Worm (Caenorhabditis elegans) whole organism, L4 larva: ENCODE results near the gene set-31.

Experiments
- D1046.2 ChIP-seq: fragments of 200-800 bp; sonication (Bioruptor generic); IDR thresholded peaks from 2 replicates; pipeline ENCODE4 v1.3.6; 2022; ENCODE audit warnings: missing genetic modification characterization, missing compliant biosample characterization
- F26F4.8 ChIP-seq: fragments of 200-800 bp; sonication (Bioruptor generic); conservative IDR thresholded peaks from 2 replicates; pipeline ENCODE4 v1.3.6; 2022; ENCODE audit warnings: missing genetic modification characterization, missing compliant biosample characterization
- F37D6.2 ChIP-seq: sonication (generic microtip); optimal IDR thresholded peaks from 2 replicates; lab custom pipeline; 2016; ENCODE audit warnings: mild to moderate bottlenecking, missing genetic modification characterization, missing compliant biosample characterization
- T20F7.1 ChIP-seq: fragments of 200-800 bp; sonication (Bioruptor generic); optimal IDR thresholded peaks from 2 replicates; lab custom pipeline; 2018; ENCODE audit warnings: mild to moderate bottlenecking, missing genetic modification characterization, missing compliant biosample characterization
- Y48G9A.11 ChIP-seq: fragments of 200-800 bp; sonication (Bioruptor generic); IDR thresholded peaks from 2 replicates; pipeline ENCODE4 v1.3.6; 2022; ENCODE audit warnings: missing genetic modification reagents, missing genetic modification characterization, missing compliant biosample characterization
- Y75B8A.6 ChIP-seq: fragments of 200-800 bp; sonication (Bioruptor generic); IDR thresholded peaks from 2 replicates; pipeline ENCODE4 v1.3.6; 2022; ENCODE audit warnings: missing genetic modification reagents, missing genetic modification characterization, missing compliant biosample characterization
- aha-1 ChIP-seq: fragments of 150-350 bp; peaks from one replicate; lab custom pipeline; 2014; ENCODE audit warnings: missing biosample characterization, missing genetic modification characterization
- aly-2 ChIP-seq: sonication (generic microtip); optimal IDR thresholded peaks from 2 replicates; lab custom pipeline; 2018; ENCODE audit warnings: missing biosample characterization, missing genetic modification characterization
- ama-1 ChIP-seq: fragments of 150-350 bp; optimal IDR thresholded peaks from 2 replicates; lab custom pipeline; 2014; ENCODE audit warnings: inconsistent platforms, mixed read lengths
- arid-1 ChIP-seq: fragments of 200-800 bp; sonication (Bioruptor generic); conservative IDR thresholded peaks from 2 replicates; pipeline ENCODE4 v1.3.6; 2022; ENCODE audit warnings: missing genetic modification reagents, missing genetic modification characterization, missing compliant biosample characterization
- ceh-82 ChIP-seq: sonication (generic microtip); optimal IDR thresholded peaks from 2 replicates; lab custom pipeline; 2017; ENCODE audit warnings: missing biosample characterization, missing genetic modification characterization
- dmd-6 ChIP-seq: fragments of 200-800 bp; sonication (Bioruptor generic); IDR thresholded peaks from 2 replicates; pipeline ENCODE4 v1.3.6; 2022; ENCODE audit warnings: missing genetic modification reagents, missing genetic modification characterization, missing compliant biosample characterization
- egl-43 ChIP-seq: fragments of 200-800 bp; sonication (Bioruptor generic); IDR thresholded peaks from 2 replicates; pipeline ENCODE4 v1.3.6; 2022; ENCODE audit warnings: missing genetic modification reagents, missing genetic modification characterization, missing compliant biosample characterization
- fos-1 ChIP-seq: fragments of 150-350 bp; optimal IDR thresholded peaks from 2 replicates; lab custom pipeline; 2014; ENCODE audit warnings: missing biosample characterization, missing genetic modification characterization
- hif-1 ChIP-seq, 2 experiments: sonication (generic microtip); optimal IDR thresholded peaks; 2 replicates each; lab custom pipeline; 2016 to 2017; ENCODE audit warnings: missing compliant biosample characterization in 2 of 2, missing genetic modification characterization in 2 of 2, missing genetic modification reagents in 2 of 2, missing genotype in 2 of 2, mild to moderate bottlenecking in 1 of 2
- hlh-11 ChIP-seq: fragments of 200-800 bp; sonication (Bioruptor generic); optimal IDR thresholded peaks from 2 replicates; lab custom pipeline; 2018; ENCODE audit warnings: mild to moderate bottlenecking, missing genetic modification characterization, missing compliant biosample characterization
- lin-1 ChIP-seq: fragments of 200-800 bp; sonication (Bioruptor generic); IDR thresholded peaks from 2 replicates; pipeline ENCODE4 v1.3.6; 2022; ENCODE audit warnings: missing genetic modification reagents, missing genetic modification characterization, missing compliant biosample characterization
- lin-29 ChIP-seq: fragments of 200-800 bp; sonication (Bioruptor generic); IDR thresholded peaks from 2 replicates; pipeline ENCODE4 v1.3.6; 2022; ENCODE audit warnings: missing genetic modification reagents, missing genetic modification characterization, missing compliant biosample characterization
- lin-38 ChIP-seq: fragments of 200-800 bp; sonication (Bioruptor generic); IDR thresholded peaks from 2 replicates; pipeline ENCODE4 v1.3.6; 2022; ENCODE audit warnings: missing genetic modification reagents, missing genetic modification characterization, missing compliant biosample characterization
- madf-5 ChIP-seq, 2 experiments: fragments of 200-800 bp; sonication (Bioruptor generic); IDR thresholded peaks; 2 replicates each; pipeline ENCODE4 v1.3.6; 2022; ENCODE audit warnings: missing compliant biosample characterization in 2 of 2, missing genetic modification characterization in 2 of 2
- mep-1 ChIP-seq: fragments of 150-350 bp; sonication (generic microtip); optimal IDR thresholded peaks from 3 replicates; lab custom pipeline; 2014; ENCODE audit warnings: missing biosample characterization, missing genetic modification characterization
- mes-2 ChIP-seq: sonication (generic microtip); optimal IDR thresholded peaks from 2 replicates; lab custom pipeline; 2016; ENCODE audit warnings: missing genotype, mild to moderate bottlenecking, missing genetic modification characterization, missing compliant biosample characterization; ENCODE audit not compliant: poor library complexity, severe bottlenecking
- nhr-11 ChIP-seq: fragments of 150-350 bp; optimal IDR thresholded peaks from 2 replicates; lab custom pipeline; 2014; ENCODE audit warnings: missing biosample characterization, missing genetic modification characterization
- nhr-28 ChIP-seq: fragments of 150-350 bp; optimal IDR thresholded peaks from 2 replicates; lab custom pipeline; 2014; ENCODE audit warnings: missing biosample characterization, missing genetic modification characterization
- nhr-42 ChIP-seq: fragments of 200-800 bp; sonication (Bioruptor generic); IDR thresholded peaks from 2 replicates; pipeline ENCODE4 v1.3.6; 2022; ENCODE audit warnings: missing genetic modification characterization, missing compliant biosample characterization
- nhr-6 ChIP-seq: fragments of 150-350 bp; optimal IDR thresholded peaks from 2 replicates; lab custom pipeline; 2014; ENCODE audit warnings: missing biosample characterization, missing genetic modification characterization
- php-3 ChIP-seq: fragments of 200-800 bp; sonication (Bioruptor generic); IDR thresholded peaks from 2 replicates; pipeline ENCODE4 v1.3.6; 2022; ENCODE audit warnings: missing genetic modification reagents, missing genetic modification characterization, missing compliant biosample characterization
- pqm-1 ChIP-seq: sonication (generic microtip); optimal IDR thresholded peaks from 2 replicates; lab custom pipeline; 2017; ENCODE audit warnings: missing biosample characterization, missing genetic modification characterization
- set-16 ChIP-seq: fragments of 200-800 bp; sonication (Bioruptor generic); IDR thresholded peaks from 2 replicates; pipeline ENCODE4 v1.3.6; 2022; ENCODE audit warnings: missing genetic modification reagents, missing genetic modification characterization, missing compliant biosample characterization
- snpc-4 ChIP-seq: fragments of 150-350 bp; optimal IDR thresholded peaks from 2 replicates; lab custom pipeline; 2014; ENCODE audit warnings: missing biosample characterization, missing genetic modification characterization
- tra-1 ChIP-seq: fragments of 200-800 bp; sonication (Bioruptor generic); IDR thresholded peaks from 2 replicates; pipeline ENCODE4 v1.3.6; 2022; ENCODE audit warnings: missing genetic modification reagents, missing genetic modification characterization, missing compliant biosample characterization
- unc-62 ChIP-seq, 3 experiments: fragments of 150-350 bp in 1 of 3; sonication (generic microtip); optimal IDR thresholded peaks in 2 of 3; peaks in 1 of 3; 1 replicate in 1 of 3; 2 replicates in 2 of 3; lab custom pipeline; 2014 to 2017; ENCODE audit warnings: missing biosample characterization in 3 of 3, missing genetic modification characterization in 3 of 3, missing genetic modification reagents in 3 of 3, missing genotype in 1 of 3
- zip-2 ChIP-seq: fragments of 150-350 bp; optimal IDR thresholded peaks from 2 replicates; lab custom pipeline; 2014; ENCODE audit warnings: missing biosample characterization, missing genetic modification characterization
- ztf-11 ChIP-seq: fragments of 150-350 bp; optimal IDR thresholded peaks from 2 replicates; lab custom pipeline; 2014; ENCODE audit warnings: missing biosample characterization, missing genetic modification characterization
- ztf-7 ChIP-seq: fragments of 150-350 bp; optimal IDR thresholded peaks from 2 replicates; lab custom pipeline; 2014; ENCODE audit warnings: missing biosample characterization, missing genetic modification characterization

set-31 gene

DNA sequence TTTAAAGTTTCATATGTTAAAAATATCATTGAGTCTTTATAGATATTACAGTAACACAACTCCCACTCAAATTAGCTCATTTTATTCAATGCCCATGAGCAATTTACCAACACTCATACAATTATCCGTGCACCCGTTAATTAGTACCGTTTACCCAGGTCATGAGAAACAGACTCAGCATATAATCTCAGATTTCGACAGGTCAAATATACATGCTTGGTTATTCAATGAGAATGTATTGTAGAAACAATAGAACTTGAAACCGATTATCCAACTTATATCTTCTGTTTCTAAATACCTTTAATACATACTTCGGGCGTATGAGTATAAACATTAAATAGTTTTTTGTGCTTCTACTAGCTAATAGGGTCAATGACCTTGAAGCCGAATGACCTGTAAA is 18.5 kb downstream of the set-31 start:
- TF ChIP-seq F37D6.2 (tag; lab: Kevin White, UChicago) (no peak), lin-1 (GFP tag; lab: Robert Waterston, UW) (no peak), ceh-82 (no peak), mep-1 (tag; lab: Kevin White, UChicago) (no peak), snpc-4 (tag; lab: Kevin White, UChicago) (no peak), lin-38 (GFP tag; lab: Robert Waterston, UW) (no peak), lin-29 (GFP tag; lab: Robert Waterston, UW) (no peak)

DNA sequence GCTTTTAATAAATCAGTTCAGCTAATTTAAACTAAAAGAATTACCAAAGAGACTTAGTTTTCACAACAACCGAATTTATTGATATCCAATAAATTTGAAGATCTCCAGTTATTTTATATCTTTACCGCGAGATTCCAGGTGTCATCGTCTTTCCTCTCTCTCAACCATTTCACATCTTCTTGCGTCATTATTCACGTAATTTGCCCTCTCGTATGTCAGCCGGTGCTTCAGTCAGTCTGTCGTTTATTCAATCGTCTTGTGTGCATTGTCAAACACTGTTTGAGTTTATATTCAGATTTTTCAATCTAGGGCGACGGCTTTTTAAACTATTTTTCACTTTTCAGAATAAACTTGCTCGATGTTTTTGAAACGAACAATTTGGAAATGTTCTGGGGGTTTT is 19.7 kb downstream of the set-31 start:
- TF ChIP-seq aha-1 (tag; lab: Kevin White, UChicago): peak; percentile 11
- no peak for TF ChIP-seq D1046.2 (GFP tag; lab: Robert Waterston, UW)

DNA sequence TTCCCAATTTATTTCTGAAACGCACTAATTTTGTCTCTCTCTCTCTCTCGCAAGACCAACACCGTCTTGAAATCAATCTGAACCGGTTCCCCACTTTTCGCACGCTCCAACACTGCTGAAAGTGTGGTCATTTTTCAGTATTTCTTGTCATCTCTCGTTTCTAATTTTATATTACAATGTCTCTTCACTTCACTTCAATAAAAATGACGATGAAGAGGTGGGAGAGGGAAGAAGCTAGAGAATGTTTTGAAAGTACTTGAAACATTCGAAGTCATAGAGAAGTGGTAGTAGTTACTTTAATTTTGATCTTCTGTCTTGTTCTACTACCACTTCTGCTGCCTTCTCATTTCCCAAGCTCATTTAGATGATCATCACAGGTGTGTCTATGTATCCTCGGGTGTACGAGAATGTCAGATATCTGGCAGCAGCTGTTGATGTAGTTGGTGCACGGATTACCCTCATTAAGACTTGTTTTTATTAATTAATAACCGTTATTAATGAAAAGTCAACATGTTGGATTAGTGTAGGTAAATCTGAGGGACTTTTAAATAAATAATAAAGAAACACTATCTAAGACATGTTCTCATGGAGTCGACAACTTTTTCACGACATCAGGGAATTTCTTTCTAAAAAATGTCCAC is 20.5 kb downstream of the set-31 start:
- peak in 1 of 2 experiments; percentile 57 for TF ChIP-seq unc-62 (GFP tag; optimal IDR thresholded peaks at IDR 0.05 in 1 of 2; lab: Kevin White, UChicago)
- TF ChIP-seq unc-62 (tag; optimal IDR thresholded peaks at IDR 0.05; lab: Kevin White, UChicago): no peak
- no peak for TF ChIP-seq nhr-28 (tag; lab: Kevin White, UChicago)
- peak; percentile 91 for TF ChIP-seq aha-1 (tag; lab: Kevin White, UChicago)

DNA sequence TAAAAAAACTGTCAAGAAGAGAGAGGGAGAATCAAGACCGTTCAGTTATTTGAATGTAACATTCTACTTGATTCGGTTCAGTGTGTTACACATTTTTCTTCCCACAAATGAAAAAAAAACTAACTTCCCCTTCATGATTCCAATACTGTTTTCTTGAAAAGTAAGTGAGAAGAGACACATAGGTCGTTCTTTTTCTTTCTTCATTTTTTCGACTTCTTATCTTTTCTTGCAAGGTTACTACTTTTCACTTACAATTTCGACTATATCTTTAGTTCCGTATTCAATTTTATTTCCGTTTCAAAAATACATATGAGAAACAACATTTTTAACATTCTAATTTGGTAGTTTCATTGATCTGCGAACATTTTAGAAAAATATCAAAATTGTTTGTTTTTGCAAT is 21.5 kb downstream of the set-31 start:
- TF ChIP-seq aha-1 (tag; lab: Kevin White, UChicago) (peak; percentile 55), unc-62 (GFP tag; optimal IDR thresholded peaks at IDR 0.05 in 1 of 2; lab: Kevin White, UChicago) (peak in 1 of 2 experiments; percentile 97), unc-62 (tag; optimal IDR thresholded peaks at IDR 0.05; lab: Kevin White, UChicago) (no peak), Y75B8A.6 (no peak)

DNA sequence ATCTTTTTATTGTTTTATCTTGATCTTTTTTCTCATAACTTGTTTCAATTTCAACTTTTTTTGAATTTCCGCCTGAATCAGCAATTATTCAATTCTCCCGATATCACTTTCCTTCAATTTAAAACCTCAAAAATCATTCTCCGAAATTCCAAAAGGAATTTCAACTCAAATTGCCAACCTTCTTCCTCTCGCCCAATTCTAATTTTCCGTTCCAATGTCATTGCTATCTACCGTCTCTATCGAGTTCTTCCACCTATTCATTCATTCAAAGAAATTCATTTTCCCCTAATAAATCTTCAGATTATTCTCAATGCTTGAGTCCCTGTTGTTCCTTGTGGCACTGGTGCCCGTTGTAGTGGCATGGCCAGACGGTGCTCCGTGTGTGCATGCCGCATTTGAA is 23.1 kb downstream of the set-31 start, which contains the start of gene F23B12.4:
Gene F23B12.4, plus strand, starts transcription at position 301 of the 400 bp plus-strand sequence.
- TF ChIP-seq aly-2 (tag; lab: Kevin White, UChicago) (no peak), nhr-6 (tag; lab: Kevin White, UChicago) (no peak), Y75B8A.6 (no peak), D1046.2 (GFP tag; lab: Robert Waterston, UW) (no peak), egl-43 (GFP tag; lab: Robert Waterston, UW) (no peak), hif-1 (tag; optimal IDR thresholded peaks at IDR 0.05; lab: Kevin White, UChicago) (no peak)

DNA sequence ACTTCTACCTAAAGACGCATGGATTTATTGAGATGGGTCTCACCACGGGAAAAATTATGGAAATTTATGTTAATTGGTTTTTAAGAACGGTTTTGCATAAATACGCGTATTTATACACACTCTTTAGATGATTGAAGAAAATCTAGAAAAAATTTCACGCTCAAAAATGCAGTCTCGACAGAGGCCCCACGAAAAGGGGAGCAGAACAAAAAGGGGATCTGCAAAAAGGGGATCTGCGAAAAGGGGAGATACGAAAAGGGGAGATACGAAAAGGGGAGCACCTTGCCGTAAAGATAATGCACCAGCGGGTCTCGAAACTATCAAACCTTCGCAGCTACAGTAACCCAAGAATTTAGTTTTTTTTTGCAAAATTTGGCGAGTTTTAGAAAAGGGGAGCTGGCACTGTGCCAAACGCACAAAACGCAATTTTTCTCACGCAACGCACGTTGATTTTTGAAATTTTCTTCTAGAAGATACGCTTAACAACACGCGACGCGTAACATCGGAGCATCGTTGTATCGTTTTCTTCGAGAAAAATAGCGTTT is 25.8 kb downstream of the set-31 start:
- TF ChIP-seq mes-2 (tag; lab: Kevin White, UChicago): peak; percentile 53

ce11 chrV:14446453-14446852 is 28.8 kb downstream of the set-31 start:
- peak; percentile 51 for TF ChIP-seq set-16 (GFP tag; lab: Robert Waterston, UW)
- TF ChIP-seq madf-5 (GFP tag; IDR thresholded peaks at IDR 0.05; lab: Robert Waterston, UW): no peak
- TF ChIP-seq lin-29 (GFP tag; lab: Robert Waterston, UW): no peak

- TF ChIP-seq dmd-6 (GFP tag; lab: Robert Waterston, UW): peak; percentile 56
- no peak for TF ChIP-seq zip-2 (tag; lab: Kevin White, UChicago)
- TF ChIP-seq arid-1 (GFP tag; lab: Robert Waterston, UW): no peak
- no peak for TF ChIP-seq F26F4.8 (GFP tag; lab: Robert Waterston, UW)
- TF ChIP-seq nhr-42: no peak
- TF ChIP-seq ztf-7 (tag; lab: Kevin White, UChicago): no peak
- peak; percentile 44 for TF ChIP-seq hlh-11 (tag; lab: Kevin White, UChicago)
- TF ChIP-seq php-3 (GFP tag; lab: Robert Waterston, UW): no peak
- peak; percentile 74 for TF ChIP-seq pqm-1 (tag; lab: Kevin White, UChicago)
- TF ChIP-seq ztf-11 (tag; lab: Kevin White, UChicago): no peak
- no peak for TF ChIP-seq fos-1 (tag; lab: Kevin White, UChicago)
- no peak for TF ChIP-seq tra-1 (GFP tag; lab: Robert Waterston, UW)
- TF ChIP-seq Y48G9A.11 (GFP tag; lab: Robert Waterston, UW): no peak
- TF ChIP-seq ama-1: no peak
- peak; percentile 95 for TF ChIP-seq T20F7.1
- TF ChIP-seq mes-2 (tag; lab: Kevin White, UChicago): peak; percentile 19
- TF ChIP-seq set-16 (GFP tag; lab: Robert Waterston, UW): no peak
- no peak for TF ChIP-seq nhr-11 (tag; lab: Kevin White, UChicago)
Measured at ce11 chrV:14447240-14447763, 29.6 kb downstream of the set-31 start, which contains the start of the genes dlat-1 and fntb-1. Gene dlat-1 (minus strand): TSS chrV:14447290. Gene fntb-1 (plus strand): TSS chrV:14447651.
